Worm (Caenorhabditis elegans) whole organism, young adult: ENCODE results near the gene Y62F5A.9.

ENCODE experiments used
- B0035.1 ChIP-seq: sonication (generic microtip); optimal IDR thresholded peaks from 2 replicates; lab custom pipeline; 2016; ENCODE audit warnings: missing genetic modification characterization, mild to moderate bottlenecking, missing compliant biosample characterization, missing genotype, missing genetic modification reagents
- F39B2.1 ChIP-seq: fragments of 200-800 bp; sonication (Bioruptor generic); IDR thresholded peaks from 2 replicates; pipeline ENCODE4 v1.3.6; 2022; ENCODE audit warnings: missing genetic modification reagents, missing genetic modification characterization, missing compliant biosample characterization
- F52B5.7 ChIP-seq: sonication (generic microtip); optimal IDR thresholded peaks from 2 replicates; lab custom pipeline; 2016; ENCODE audit warnings: mild to moderate bottlenecking, missing genetic modification characterization, missing compliant biosample characterization
- F57A8.1 ChIP-seq: fragments of 200-800 bp; sonication (Bioruptor generic); optimal IDR thresholded peaks from 2 replicates; lab custom pipeline; 2018; ENCODE audit warnings: mild to moderate bottlenecking, missing genetic modification characterization, moderate library complexity, missing compliant biosample characterization
- F57C9.4 ChIP-seq: sonication (generic microtip); optimal IDR thresholded peaks from 2 replicates; lab custom pipeline; 2017; ENCODE audit warnings: mild to moderate bottlenecking, missing genetic modification characterization, missing compliant biosample characterization
- aptf-3 ChIP-seq: fragments of 200-800 bp; sonication (Bioruptor generic); IDR thresholded peaks from 2 replicates; pipeline ENCODE4 v1.3.6; 2022; ENCODE audit warnings: missing genetic modification characterization, missing compliant biosample characterization
- attf-5 ChIP-seq: fragments of 200-800 bp; sonication (Bioruptor generic); optimal IDR thresholded peaks from 2 replicates; lab custom pipeline; 2018; ENCODE audit warnings: mild to moderate bottlenecking, missing genetic modification characterization, missing compliant biosample characterization
- bed-1 ChIP-seq: fragments of 200-800 bp; sonication (Bioruptor generic); IDR thresholded peaks from 2 replicates; pipeline ENCODE4 v1.3.6; 2022; ENCODE audit warnings: missing genetic modification reagents, missing genetic modification characterization, missing compliant biosample characterization
- bed-2 ChIP-seq: fragments of 200-800 bp; sonication (Bioruptor generic); IDR thresholded peaks from 2 replicates; pipeline ENCODE4 v1.3.6; 2022; ENCODE audit warnings: missing genetic modification reagents, missing genetic modification characterization, missing compliant biosample characterization
- ccch-3 ChIP-seq: fragments of 200-800 bp; sonication (Bioruptor generic); optimal IDR thresholded peaks from 2 replicates; lab custom pipeline; 2018; ENCODE audit warnings: mild to moderate bottlenecking, missing genetic modification characterization, missing compliant biosample characterization
- ceh-27 ChIP-seq: fragments of 200-800 bp; sonication (Bioruptor generic); optimal IDR thresholded peaks from 2 replicates; lab custom pipeline; 2018; ENCODE audit warnings: mild to moderate bottlenecking, missing genetic modification characterization, moderate library complexity, missing compliant biosample characterization
- ceh-58 ChIP-seq: fragments of 200-800 bp; sonication (Bioruptor generic); IDR thresholded peaks from 2 replicates; pipeline ENCODE4 v1.3.6; 2022; ENCODE audit warnings: missing genetic modification characterization, missing compliant biosample characterization
- chd-7 ChIP-seq: sonication (generic microtip); optimal IDR thresholded peaks from 2 replicates; lab custom pipeline; 2016; ENCODE audit warnings: mild to moderate bottlenecking, missing genetic modification characterization, moderate library complexity, missing compliant biosample characterization
- dox-1 ChIP-seq: fragments of 200-800 bp; sonication (Bioruptor generic); IDR thresholded peaks from 2 replicates; pipeline ENCODE4 v1.3.6; 2022; ENCODE audit warnings: missing genetic modification reagents, missing genetic modification characterization, missing compliant biosample characterization
- efl-1 ChIP-seq: fragments of 150-350 bp; optimal IDR thresholded peaks from 2 replicates; lab custom pipeline; 2014; ENCODE audit warnings: missing biosample characterization, missing genetic modification reagents, missing genetic modification characterization
- egl-18 ChIP-seq: fragments of 200-800 bp; sonication (Bioruptor generic); IDR thresholded peaks from 2 replicates; pipeline ENCODE4 v1.3.6; 2022; ENCODE audit warnings: missing genetic modification reagents, missing genetic modification characterization, missing compliant biosample characterization
- egrh-3 ChIP-seq: fragments of 200-800 bp; sonication (Bioruptor generic); IDR thresholded peaks from 2 replicates; pipeline ENCODE4 v1.3.6; 2022; ENCODE audit warnings: missing genetic modification reagents, missing genetic modification characterization, missing compliant biosample characterization
- fkh-3 ChIP-seq: sonication (generic microtip); optimal IDR thresholded peaks from 2 replicates; lab custom pipeline; 2016; ENCODE audit warnings: mild to moderate bottlenecking, missing genetic modification characterization, missing compliant biosample characterization
- hmg-1.2 ChIP-seq: fragments of 200-800 bp; sonication (Bioruptor generic); IDR thresholded peaks from 2 replicates; pipeline ENCODE4 v1.3.6; 2022; ENCODE audit warnings: missing genetic modification reagents, missing genetic modification characterization, missing compliant biosample characterization
- lir-1 ChIP-seq: fragments of 200-800 bp; sonication (Bioruptor generic); conservative IDR thresholded peaks from 2 replicates; pipeline ENCODE4 v1.3.6; 2022; ENCODE audit warnings: missing genetic modification reagents, missing genetic modification characterization, missing compliant biosample characterization
- lsl-1 ChIP-seq: fragments of 200-800 bp; sonication (Bioruptor generic); optimal IDR thresholded peaks from 2 replicates; lab custom pipeline; 2018; ENCODE audit warnings: mild to moderate bottlenecking, missing genetic modification characterization, moderate library complexity, missing compliant biosample characterization
- mcd-1 ChIP-seq: fragments of 200-800 bp; sonication (Bioruptor generic); IDR thresholded peaks from 2 replicates; pipeline ENCODE4 v1.3.6; 2022; ENCODE audit warnings: missing genetic modification reagents, missing genetic modification characterization, missing compliant biosample characterization
- mxl-1 ChIP-seq: sonication (generic microtip); optimal IDR thresholded peaks from 2 replicates; lab custom pipeline; 2016; ENCODE audit warnings: missing genetic modification characterization, missing compliant biosample characterization
- nhr-80 ChIP-seq: sonication (generic microtip); optimal IDR thresholded peaks from 2 replicates; lab custom pipeline; 2016; ENCODE audit warnings: missing genetic modification characterization, missing compliant biosample characterization
- repo-1 ChIP-seq: sonication (generic microtip); optimal IDR thresholded peaks from 2 replicates; lab custom pipeline; 2017; ENCODE audit warnings: mild to moderate bottlenecking, missing genetic modification characterization, missing compliant biosample characterization
- snpc-1.1 ChIP-seq: sonication (generic microtip); optimal IDR thresholded peaks from 2 replicates; lab custom pipeline; 2017; ENCODE audit warnings: missing genetic modification characterization, mild to moderate bottlenecking, missing compliant biosample characterization, antibody characterized with exemption, moderate library complexity, missing genotype, missing genetic modification reagents; ENCODE audit not compliant: insufficient read depth
- tbx-9 ChIP-seq: sonication (generic microtip); optimal IDR thresholded peaks from 2 replicates; lab custom pipeline; 2016; ENCODE audit warnings: borderline replicate concordance, missing genetic modification characterization, inconsistent platforms, missing compliant biosample characterization
- unc-62 ChIP-seq: fragments of 150-350 bp; optimal IDR thresholded peaks from 2 replicates; lab custom pipeline; 2014; ENCODE audit warnings: missing biosample characterization, missing genetic modification reagents, missing genetic modification characterization
- zfh-2 ChIP-seq: fragments of 200-800 bp; sonication (Bioruptor generic); conservative IDR thresholded peaks from 2 replicates; pipeline ENCODE4 v1.3.6; 2022; ENCODE audit warnings: missing genetic modification reagents, missing genetic modification characterization, missing compliant biosample characterization
- ztf-25 ChIP-seq: fragments of 200-800 bp; sonication (Bioruptor generic); IDR thresholded peaks from 2 replicates; pipeline ENCODE4 v1.3.6; 2022; ENCODE audit warnings: missing genetic modification reagents, missing genetic modification characterization, missing compliant biosample characterization

Y62F5A.9 gene

DNA sequence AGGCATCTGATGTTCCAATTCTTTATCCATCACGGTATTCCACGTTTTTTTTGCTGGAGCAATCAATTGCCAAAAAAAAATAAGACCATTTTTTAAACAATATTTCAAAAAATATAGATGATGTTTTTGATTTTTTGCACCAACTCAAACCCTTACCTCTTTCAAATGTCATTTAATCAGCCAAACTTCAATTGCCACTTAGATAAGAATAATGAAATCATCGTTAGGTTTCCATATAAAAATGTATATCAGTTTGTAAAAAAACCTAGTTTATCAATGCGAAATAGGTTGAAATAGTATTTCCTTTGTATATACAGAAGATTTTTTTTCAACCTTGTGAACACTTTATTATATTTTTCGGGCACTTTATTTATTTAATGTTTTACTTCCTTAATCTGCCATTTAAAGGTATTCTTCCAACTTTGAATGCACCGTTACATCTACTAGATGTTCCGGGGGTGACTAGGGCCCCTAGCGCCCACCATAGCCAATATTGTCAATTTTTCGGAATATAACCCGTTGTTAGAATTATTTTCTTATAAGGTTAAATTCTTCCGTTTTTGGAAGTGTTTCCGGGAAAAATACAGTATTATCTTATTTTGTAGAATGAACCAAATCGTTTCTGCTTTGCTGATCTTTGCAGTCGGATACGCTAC is 30.7 kb upstream of the Y62F5A.9 start, which contains the start of the genes F54D5.23 and F54D5.4:
F54D5.23 (minus strand) TSS at position 75 of the 656 bp plus-strand sequence.
F54D5.4 (plus strand) TSS at position 606 of the 656 bp plus-strand sequence.
- TF ChIP-seq nhr-80 (peak; percentile 57), egl-18 (no peak)

- TF ChIP-seq chd-7 (tag; lab: Kevin White, UChicago) = no peak
- no peak for TF ChIP-seq dox-1 (GFP tag; lab: Robert Waterston, UW)
- no peak for TF ChIP-seq attf-5
- TF ChIP-seq B0035.1 (tag; lab: Kevin White, UChicago) = no peak
- no peak for TF ChIP-seq ztf-25 (GFP tag; lab: Robert Waterston, UW)
- no peak for TF ChIP-seq egrh-3
- no peak for TF ChIP-seq F57C9.4 (tag; lab: Kevin White, UChicago)
- TF ChIP-seq F57A8.1 (GFP tag; lab: Kevin White, UChicago) = no peak
- no peak for TF ChIP-seq mcd-1 (GFP tag; lab: Robert Waterston, UW)
- no peak for TF ChIP-seq ceh-27 (GFP tag; lab: Kevin White, UChicago)
- TF ChIP-seq bed-2 = no peak
- TF ChIP-seq ceh-58 (GFP tag; lab: Robert Waterston, UW) = no peak
- TF ChIP-seq, all 124 proteins: peak for 0
These were observed 30.0 kb upstream of the Y62F5A.9 start for ce11 chrII:11568670-11569069.

DNA sequence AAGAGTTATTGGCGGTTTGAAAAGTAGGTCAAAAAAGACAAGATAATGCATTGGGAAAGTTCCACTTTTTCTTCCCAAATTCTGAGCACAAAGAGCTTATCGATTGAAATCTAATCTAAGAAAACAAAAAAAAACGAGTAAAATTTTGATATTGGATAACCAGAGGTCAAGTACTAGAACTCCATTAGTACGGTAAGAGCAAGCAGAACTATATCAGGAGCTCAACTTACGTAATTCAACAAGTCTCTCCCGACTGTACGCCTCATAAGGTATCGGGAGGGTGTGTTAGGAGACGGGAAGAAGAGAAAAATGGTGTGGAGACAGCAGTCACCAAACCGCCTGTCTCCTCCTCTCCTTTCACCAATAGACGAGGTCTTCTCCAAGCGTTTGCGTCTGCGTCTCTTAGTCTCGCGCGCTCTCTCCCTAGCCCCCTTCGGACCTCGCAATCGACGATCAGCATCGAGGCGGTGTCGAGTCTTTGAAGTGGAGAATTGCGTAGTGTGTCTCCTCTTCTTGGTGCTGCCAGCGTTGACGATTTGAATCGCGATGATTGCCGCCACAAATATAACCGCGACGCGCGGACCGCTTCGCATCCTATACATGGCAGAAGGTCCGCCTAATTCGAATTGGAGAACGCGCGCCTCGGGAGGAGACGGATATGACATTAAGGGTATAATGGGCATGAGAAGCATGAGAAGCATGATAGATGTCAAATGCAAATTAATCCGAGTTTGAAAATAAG is 28.5 kb upstream of the Y62F5A.9 start, which contains the start of gene F54D5.5:
F54D5.5 (minus strand) TSS at position 51 of the 742 bp plus-strand sequence.
- TF ChIP-seq efl-1 (GFP tag; lab: Kevin White, UChicago) (peak; percentile 23), hmg-1.2 (GFP tag; lab: Robert Waterston, UW) (peak; percentile 71), zfh-2 (peak; percentile 84), unc-62 (GFP tag; lab: Kevin White, UChicago) (no peak)

ce11 chrII:11564127-11564526 is 25.5 kb upstream of the Y62F5A.9 start, which contains the start of gene F54D5.15:
F54D5.15 (minus strand) TSS chrII:11564227.
- TF ChIP-seq snpc-1.1 (tag; lab: Kevin White, UChicago) = no peak
- 0 out of 2 replicates have a peak, but pooled peaks have one; percentile 22 for TF ChIP-seq zfh-2
- no peak for TF ChIP-seq fkh-3 (tag; lab: Kevin White, UChicago)

- TF ChIP-seq zfh-2 (0 out of 2 replicates have a peak, but pooled peaks have one; percentile 13), lsl-1 (GFP tag; lab: Kevin White, UChicago) (no peak), bed-1 (no peak)
These were observed 17.7 kb upstream of the Y62F5A.9 start, which contains the start of gene F54D5.17 for ce11 chrII:11556338-11556737. F54D5.17 (plus strand) TSS chrII:11556638.

- TF ChIP-seq F39B2.1 = no peak
- TF ChIP-seq unc-62 (GFP tag; lab: Kevin White, UChicago) = no peak
- no peak for TF ChIP-seq mxl-1
- no peak for TF ChIP-seq ccch-3 (GFP tag; lab: Kevin White, UChicago)
- TF ChIP-seq F52B5.7 (tag; lab: Kevin White, UChicago) = no peak
- TF ChIP-seq repo-1 (tag; lab: Kevin White, UChicago) = no peak
- TF ChIP-seq chd-7 (tag; lab: Kevin White, UChicago) = no peak
- no peak for TF ChIP-seq tbx-9 (tag; lab: Kevin White, UChicago)
- TF ChIP-seq aptf-3 (GFP tag; lab: Robert Waterston, UW) = no peak
- no peak for TF ChIP-seq lir-1 (GFP tag; lab: Robert Waterston, UW)
These were observed 17.0 kb upstream of the Y62F5A.9 start, which contains the start of gene F54D5.24 for ce11 chrII:11555634-11556033. F54D5.24 (plus strand) TSS chrII:11555949.
